Fruit fly (Drosophila melanogaster): ENCODE measurements around the gene Stip1.

dm6 chr2L:321793-322192 lies 26.9 kb downstream of the Stip1 start, which contains the start of gene CG33127:
- no peak for TF ChIP-seq kay (GFP tag; ENCODE audit: borderline replicate concordance)
- no peak for TF ChIP-seq cic (GFP tag; optimal IDR thresholded peaks at IDR 0.05)
- no peak for TF ChIP-seq CG14711 (tag; optimal IDR thresholded peaks at IDR 0.05)
- no peak for TF ChIP-seq CG7101 (tag; optimal IDR thresholded peaks at IDR 0.05)
- no peak for TF ChIP-seq Crg-1 (GFP tag; optimal IDR thresholded peaks at IDR 0.05)
- TF ChIP-seq CG7045 (GFP tag; optimal IDR thresholded peaks at IDR 0.05), result no peak
- no peak for TF ChIP-seq CG12768 (GFP tag; optimal IDR thresholded peaks at IDR 0.05)
- no peak for TF ChIP-seq Hr96 (GFP tag; optimal IDR thresholded peaks at IDR 0.05)
- no peak for TF ChIP-seq Clk (GFP tag; optimal IDR thresholded peaks at IDR 0.05)

Measured in whole organism, adult.